Fruit fly (Drosophila melanogaster): ENCODE measurements around the gene CG33267.

DNA sequence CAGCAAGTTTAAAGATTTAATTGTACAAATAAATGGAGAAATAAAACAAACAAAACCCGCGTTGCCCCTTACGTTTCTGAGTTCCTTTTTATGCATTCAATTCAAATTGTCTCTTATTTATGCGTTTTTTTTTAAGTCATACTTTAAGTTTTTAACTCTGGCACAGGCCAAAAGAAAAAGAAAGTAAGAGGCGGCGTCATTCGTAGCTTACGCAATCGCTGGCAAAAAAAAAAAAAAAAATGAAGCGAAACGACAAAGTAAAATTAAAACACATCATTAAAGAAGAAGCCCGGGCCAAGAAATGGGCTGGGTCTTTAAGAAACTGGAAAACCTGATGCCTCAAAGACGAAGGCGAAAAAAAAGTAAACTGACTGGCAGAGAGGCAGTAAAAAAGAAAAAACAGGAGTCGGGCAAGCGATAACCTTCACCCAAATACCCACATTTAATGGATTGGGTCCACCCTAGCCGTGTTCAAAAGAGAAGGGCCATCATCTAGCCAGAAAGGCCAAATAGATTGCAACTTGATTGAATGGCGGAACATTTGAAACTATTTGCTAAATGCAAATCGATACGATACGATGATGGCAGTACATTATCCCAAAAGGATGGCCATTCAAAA, 20.5 kb upstream of the CG33267 start:
- TF ChIP-seq Mnt (GFP tag; optimal IDR thresholded peaks at IDR 0.05) (no peak), CG1620 (GFP tag; optimal IDR thresholded peaks at IDR 0.05) (no peak)
